Worm (Caenorhabditis elegans): ENCODE data around the gene ifd-2.

DNA sequence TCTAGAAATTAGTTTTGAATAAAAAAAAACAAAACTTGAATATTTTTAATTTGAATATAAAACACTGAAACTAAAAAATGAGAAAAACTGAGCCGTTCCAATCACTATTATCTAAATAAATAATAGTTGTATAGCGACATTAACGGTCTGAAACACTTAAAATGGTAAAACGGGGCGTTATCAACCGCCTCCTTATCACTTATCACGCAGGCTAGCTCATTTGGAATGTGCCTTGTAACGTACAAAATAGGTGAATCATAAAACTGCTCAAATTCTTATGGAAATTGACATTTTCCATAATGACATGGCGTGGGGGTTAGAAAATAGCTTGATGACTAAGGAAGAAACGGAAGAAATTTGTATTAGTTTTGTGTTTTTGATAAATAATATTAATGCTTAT lies at the start of gene ifd-2:
- TF ChIP-seq ztf-11 (tag; optimal IDR thresholded peaks at IDR 0.05) (no peak), ama-1 (optimal IDR thresholded peaks at IDR 0.05) (no peak), nhr-11 (tag; optimal IDR thresholded peaks at IDR 0.05) (no peak)

Data from whole organism, L4 larva.